Worm (Caenorhabditis elegans): ENCODE results near the gene srg-11.

Gene srg-11

ce11 chrIII:4666753-4667400 lies 12.9 kb upstream of the srg-11 start (continued):
- TF ChIP-seq alr-1 (tag; optimal IDR thresholded peaks at IDR 0.05; ENCODE audit: borderline replicate concordance), result no peak
- no peak for TF ChIP-seq mef-2 (tag; optimal IDR thresholded peaks at IDR 0.05)
- peak; percentile 43 for TF ChIP-seq fkh-8 (tag; optimal IDR thresholded peaks at IDR 0.05)
- peak in 2 of 3 experiments; percentile 22 to 63 for TF ChIP-seq ceh-82 (tag; optimal IDR thresholded peaks at IDR 0.05)
- peak; percentile 51 for TF ChIP-seq nhr-47 (tag; optimal IDR thresholded peaks at IDR 0.05)
- TF ChIP-seq fkh-10 (GFP tag; optimal IDR thresholded peaks at IDR 0.05), result no peak
- TF ChIP-seq ceh-88 (GFP tag; IDR thresholded peaks at IDR 0.05), result no peak
- no peak for TF ChIP-seq aly-2 (tag; optimal IDR thresholded peaks at IDR 0.05)
- TF ChIP-seq lsy-2 (tag; optimal IDR thresholded peaks at IDR 0.05), result peak; percentile 33 to 62
- TF ChIP-seq vab-15 (tag; optimal IDR thresholded peaks at IDR 0.05), result no peak
- TF ChIP-seq C16A3.4 (tag; optimal IDR thresholded peaks at IDR 0.05), result no peak
- TF ChIP-seq lin-13 (GFP tag; optimal IDR thresholded peaks at IDR 0.05), result no peak
- TF ChIP-seq hpl-2 (GFP tag; optimal IDR thresholded peaks at IDR 0.05), result no peak
- no peak for TF ChIP-seq ceh-63 (GFP tag; optimal IDR thresholded peaks at IDR 0.05)
- no peak for TF ChIP-seq egl-27 (tag; optimal IDR thresholded peaks at IDR 0.05)
- TF ChIP-seq ceh-8 (GFP tag; optimal IDR thresholded peaks at IDR 0.05), result no peak
- TF ChIP-seq unc-98 (GFP tag; IDR thresholded peaks at IDR 0.05), result no peak
- no peak for TF ChIP-seq ztf-4 (tag; optimal IDR thresholded peaks at IDR 0.05)
- no peak for TF ChIP-seq pag-3 (tag; optimal IDR thresholded peaks at IDR 0.05; ENCODE audit: borderline replicate concordance, insufficient read depth)
- no peak for TF ChIP-seq pqm-1 (tag; optimal IDR thresholded peaks at IDR 0.05)
- no peak for TF ChIP-seq ces-1 (GFP tag; optimal IDR thresholded peaks at IDR 0.05)
- TF ChIP-seq ceh-90 (tag; optimal IDR thresholded peaks at IDR 0.05), result no peak
- peak; percentile 25 for TF ChIP-seq unc-86 (tag; optimal IDR thresholded peaks at IDR 0.05)
- no peak for TF ChIP-seq pax-3 (tag; optimal IDR thresholded peaks at IDR 0.05)
- TF ChIP-seq C34B4.2 (tag; optimal IDR thresholded peaks at IDR 0.05), result no peak
- no peak for TF ChIP-seq egl-13 (tag; optimal IDR thresholded peaks at IDR 0.05)
- no peak for TF ChIP-seq nhr-12 (tag; optimal IDR thresholded peaks at IDR 0.05)
- no peak for TF ChIP-seq nhr-11 (tag; optimal IDR thresholded peaks at IDR 0.05)
- no peak for TF ChIP-seq fkh-4 (tag; optimal IDR thresholded peaks at IDR 0.05; ENCODE audit: borderline replicate concordance)
- peak; percentile 71 for TF ChIP-seq skn-1 (tag; optimal IDR thresholded peaks at IDR 0.05)
- peak; percentile 22 for TF ChIP-seq nhr-77 (tag; optimal IDR thresholded peaks at IDR 0.05)
- peak in 1 of 2 experiments; percentile 32 for TF ChIP-seq mdl-1 (tag; optimal IDR thresholded peaks at IDR 0.05)

ce11 chrIII:4668073-4668472 lies 11.7 kb upstream of the srg-11 start:
- TF ChIP-seq lin-14 (GFP tag; optimal IDR thresholded peaks at IDR 0.05) (peak; percentile 3), efl-1 (optimal IDR thresholded peaks at IDR 0.05) (no peak), efl-1 (GFP tag; optimal IDR thresholded peaks at IDR 0.05 in 1 of 2) (peak in 1 of 2 experiments; percentile 59), C34B4.2 (tag; optimal IDR thresholded peaks at IDR 0.05) (no peak), nhr-76 (tag; optimal IDR thresholded peaks at IDR 0.05) (no peak), nhr-237 (tag; optimal IDR thresholded peaks at IDR 0.05) (no peak), ceh-82 (tag; optimal IDR thresholded peaks at IDR 0.05) (no peak), hlh-4 (tag; optimal IDR thresholded peaks at IDR 0.05) (no peak), pqm-1 (tag; optimal IDR thresholded peaks at IDR 0.05) (peak; percentile 25), snu-23 (GFP tag; optimal IDR thresholded peaks at IDR 0.05) (no peak), lin-35 (GFP tag; optimal IDR thresholded peaks at IDR 0.05) (peak in 1 of 2 experiments; percentile 20), elt-2 (tag; optimal IDR thresholded peaks at IDR 0.05) (peak; percentile 46)
